Worm (Caenorhabditis elegans) whole organism, L4/young adult: ENCODE results near the gene C16D9.8.

Experiments
- W03F9.2 ChIP-seq: fragments of 150-350 bp; optimal IDR thresholded peaks from 2 replicates; lab custom pipeline; 2014; ENCODE audit warnings: missing biosample characterization, missing genetic modification characterization
- dao-5 ChIP-seq: sonication (generic microtip); optimal IDR thresholded peaks from 2 replicates; lab custom pipeline; 2016; ENCODE audit warnings: missing genotype, missing genetic modification characterization, moderate library complexity, missing compliant biosample characterization
- him-1 ChIP-seq: sonication (generic microtip); optimal IDR thresholded peaks from 2 replicates; lab custom pipeline; 2016; ENCODE audit warnings: missing genotype, missing genetic modification reagents, missing genetic modification characterization, missing compliant biosample characterization

- no peak for TF ChIP-seq him-1
- TF ChIP-seq W03F9.2 (tag; lab: Kevin White, UChicago): no peak
- no peak for TF ChIP-seq dao-5 (tag; lab: Kevin White, UChicago)
These were observed 12.3 kb downstream of the C16D9.8 start for ce11 chrV:8251075-8251474.
